Worm (Caenorhabditis elegans) whole organism, young adult: Measurements from ENCODE around the gene dhgd-1.

Source experiments
- F49E8.2 ChIP-seq: sonication (generic microtip); optimal IDR thresholded peaks from 3 replicates; lab custom pipeline; 2017; ENCODE audit warnings: missing genetic modification characterization, mild to moderate bottlenecking, missing compliant biosample characterization, antibody characterized with exemption, moderate library complexity; ENCODE audit not compliant: insufficient read depth
- F55B11.4 ChIP-seq: sonication (generic microtip); optimal IDR thresholded peaks from 2 replicates; lab custom pipeline; 2016; ENCODE audit warnings: missing compliant biosample characterization, missing genetic modification characterization, borderline replicate concordance; ENCODE audit not compliant: insufficient read depth
- K11D2.4 ChIP-seq: fragments of 200-800 bp; sonication (Bioruptor generic); IDR thresholded peaks from 2 replicates; pipeline ENCODE4 v1.3.6; 2022; ENCODE audit warnings: missing genetic modification reagents, missing genetic modification characterization, missing compliant biosample characterization
- Y79H2A.3 ChIP-seq: fragments of 200-800 bp; sonication (Bioruptor generic); conservative IDR thresholded peaks from 2 replicates; pipeline ENCODE4 v1.3.6; 2022; ENCODE audit warnings: missing genetic modification reagents, missing genetic modification characterization, missing compliant biosample characterization
- Y95B8A.8 ChIP-seq: fragments of 200-800 bp; sonication (Bioruptor generic); IDR thresholded peaks from 2 replicates; pipeline ENCODE4 v1.3.6; 2022; ENCODE audit warnings: missing genetic modification reagents, missing genetic modification characterization, missing compliant biosample characterization
- ZK185.1 ChIP-seq: sonication (generic microtip); optimal IDR thresholded peaks from 2 replicates; lab custom pipeline; 2016; ENCODE audit warnings: mild to moderate bottlenecking, missing genetic modification characterization, missing compliant biosample characterization; ENCODE audit not compliant: poor library complexity, severe bottlenecking
- atf-7 ChIP-seq: sonication (generic microtip); optimal IDR thresholded peaks from 2 replicates; lab custom pipeline; 2017; ENCODE audit warnings: mild to moderate bottlenecking, missing genetic modification characterization, missing compliant biosample characterization
- athp-1 ChIP-seq: sonication (generic microtip); optimal IDR thresholded peaks from 2 replicates; lab custom pipeline; 2017; ENCODE audit warnings: mild to moderate bottlenecking, missing genetic modification characterization, missing compliant biosample characterization
- attf-3 ChIP-seq: fragments of 200-800 bp; sonication (Bioruptor generic); conservative IDR thresholded peaks from 2 replicates; pipeline ENCODE4 v1.3.6; 2022; ENCODE audit warnings: missing genetic modification reagents, missing genetic modification characterization, missing compliant biosample characterization
- attf-5 ChIP-seq: fragments of 200-800 bp; sonication (Bioruptor generic); optimal IDR thresholded peaks from 2 replicates; lab custom pipeline; 2018; ENCODE audit warnings: mild to moderate bottlenecking, missing genetic modification characterization, missing compliant biosample characterization
- attf-6 ChIP-seq: fragments of 200-800 bp; sonication (Bioruptor generic); IDR thresholded peaks from 2 replicates; pipeline ENCODE4 v1.3.6; 2022; ENCODE audit warnings: missing genetic modification reagents, missing genetic modification characterization, missing compliant biosample characterization
- bed-1 ChIP-seq: fragments of 200-800 bp; sonication (Bioruptor generic); IDR thresholded peaks from 2 replicates; pipeline ENCODE4 v1.3.6; 2022; ENCODE audit warnings: missing genetic modification reagents, missing genetic modification characterization, missing compliant biosample characterization
- bed-2 ChIP-seq: fragments of 200-800 bp; sonication (Bioruptor generic); IDR thresholded peaks from 2 replicates; pipeline ENCODE4 v1.3.6; 2022; ENCODE audit warnings: missing genetic modification reagents, missing genetic modification characterization, missing compliant biosample characterization
- ceh-58 ChIP-seq: fragments of 200-800 bp; sonication (Bioruptor generic); IDR thresholded peaks from 2 replicates; pipeline ENCODE4 v1.3.6; 2022; ENCODE audit warnings: missing genetic modification characterization, missing compliant biosample characterization
- ceh-79 ChIP-seq: sonication (generic microtip); optimal IDR thresholded peaks from 2 replicates; lab custom pipeline; 2017; ENCODE audit warnings: mild to moderate bottlenecking, missing genetic modification characterization, missing compliant biosample characterization
- die-1 ChIP-seq: sonication (generic microtip); optimal IDR thresholded peaks from 2 replicates; lab custom pipeline; 2016; ENCODE audit warnings: missing genotype, mild to moderate bottlenecking, missing genetic modification characterization, missing compliant biosample characterization
- efl-1 ChIP-seq: fragments of 150-350 bp; optimal IDR thresholded peaks from 2 replicates; lab custom pipeline; 2014; ENCODE audit warnings: missing biosample characterization, missing genetic modification reagents, missing genetic modification characterization
- ets-4 ChIP-seq: fragments of 200-800 bp; sonication (Bioruptor generic); optimal IDR thresholded peaks from 2 replicates; lab custom pipeline; 2018; ENCODE audit warnings: mild to moderate bottlenecking, missing genetic modification characterization, missing compliant biosample characterization
- fkh-3 ChIP-seq: sonication (generic microtip); optimal IDR thresholded peaks from 2 replicates; lab custom pipeline; 2016; ENCODE audit warnings: mild to moderate bottlenecking, missing genetic modification characterization, missing compliant biosample characterization
- him-1 ChIP-seq: sonication (generic microtip); optimal IDR thresholded peaks from 2 replicates; lab custom pipeline; 2016; ENCODE audit warnings: missing genotype, missing genetic modification reagents, missing genetic modification characterization, missing compliant biosample characterization
- hsf-1 ChIP-seq: fragments of 200-800 bp; sonication (Bioruptor generic); IDR thresholded peaks from 2 replicates; pipeline ENCODE4 v1.3.6; 2022; ENCODE audit warnings: missing genetic modification reagents, missing genetic modification characterization, missing compliant biosample characterization
- lin-26 ChIP-seq: fragments of 200-800 bp; sonication (Bioruptor generic); IDR thresholded peaks from 2 replicates; pipeline ENCODE4 v1.3.6; 2022; ENCODE audit warnings: missing genetic modification reagents, missing genetic modification characterization, missing compliant biosample characterization
- lin-54 ChIP-seq: fragments of 200-800 bp; sonication (Bioruptor generic); optimal IDR thresholded peaks from 2 replicates; lab custom pipeline; 2018; ENCODE audit warnings: mild to moderate bottlenecking, missing genetic modification characterization, missing compliant biosample characterization
- lsy-27 ChIP-seq: sonication (generic microtip); optimal IDR thresholded peaks from 2 replicates; lab custom pipeline; 2017; ENCODE audit warnings: missing genetic modification characterization, mild to moderate bottlenecking, missing compliant biosample characterization, antibody characterized with exemption, missing genotype, borderline replicate concordance; ENCODE audit not compliant: insufficient read depth
- madf-3 ChIP-seq: fragments of 200-800 bp; sonication (Bioruptor generic); IDR thresholded peaks from 2 replicates; pipeline ENCODE4 v1.3.6; 2022; ENCODE audit warnings: missing genetic modification reagents, missing genetic modification characterization, missing compliant biosample characterization
- madf-6 ChIP-seq: fragments of 200-800 bp; sonication (Bioruptor generic); IDR thresholded peaks from 2 replicates; pipeline ENCODE4 v1.3.6; 2022; ENCODE audit warnings: missing genetic modification reagents, missing genetic modification characterization, missing compliant biosample characterization
- mxl-1 ChIP-seq: sonication (generic microtip); optimal IDR thresholded peaks from 2 replicates; lab custom pipeline; 2016; ENCODE audit warnings: missing genetic modification characterization, missing compliant biosample characterization
- nfya-1 ChIP-seq: sonication (generic microtip); optimal IDR thresholded peaks from 2 replicates; lab custom pipeline; 2017; ENCODE audit warnings: antibody characterized with exemption, missing compliant biosample characterization, missing genetic modification characterization, borderline replicate concordance; ENCODE audit not compliant: insufficient read depth
- nfyb-1 ChIP-seq: fragments of 200-800 bp; sonication (Bioruptor generic); IDR thresholded peaks from 2 replicates; pipeline ENCODE4 v1.3.6; 2022; ENCODE audit warnings: missing genetic modification reagents, missing genetic modification characterization, missing compliant biosample characterization
- nhr-120 ChIP-seq: fragments of 200-800 bp; sonication (Bioruptor generic); IDR thresholded peaks from 2 replicates; pipeline ENCODE4 v1.3.6; 2022; ENCODE audit warnings: missing genetic modification characterization, missing compliant biosample characterization
- nhr-179 ChIP-seq: sonication (generic microtip); optimal IDR thresholded peaks from 2 replicates; lab custom pipeline; 2016; ENCODE audit warnings: mild to moderate bottlenecking, missing genetic modification characterization, missing compliant biosample characterization
- snpc-1.1 ChIP-seq: sonication (generic microtip); optimal IDR thresholded peaks from 2 replicates; lab custom pipeline; 2017; ENCODE audit warnings: missing genetic modification characterization, mild to moderate bottlenecking, missing compliant biosample characterization, antibody characterized with exemption, moderate library complexity, missing genotype, missing genetic modification reagents; ENCODE audit not compliant: insufficient read depth
- sptf-2 ChIP-seq: fragments of 200-800 bp; sonication (Bioruptor generic); optimal IDR thresholded peaks from 2 replicates; lab custom pipeline; 2018; ENCODE audit warnings: mild to moderate bottlenecking, missing genetic modification characterization, missing compliant biosample characterization
- xnd-1 ChIP-seq: sonication (generic microtip); optimal IDR thresholded peaks from 2 replicates; lab custom pipeline; 2016; ENCODE audit warnings: missing genotype, missing genetic modification reagents, missing genetic modification characterization, missing compliant biosample characterization
- zfh-2 ChIP-seq: fragments of 200-800 bp; sonication (Bioruptor generic); conservative IDR thresholded peaks from 2 replicates; pipeline ENCODE4 v1.3.6; 2022; ENCODE audit warnings: missing genetic modification reagents, missing genetic modification characterization, missing compliant biosample characterization

Gene dhgd-1

ce11 chrII:11547254-11547687 lies 4.6 kb downstream of the dhgd-1 start, which contains the start of gene F54D5.7 (continued):
- TF ChIP-seq F49E8.2 (tag; lab: Kevin White, UChicago), result peak; percentile 52
- TF ChIP-seq Y79H2A.3 (GFP tag; lab: Robert Waterston, UW), result no peak
- TF ChIP-seq hsf-1 (GFP tag; lab: Robert Waterston, UW), result peak; percentile 74
- no peak for TF ChIP-seq nfya-1
- TF ChIP-seq sptf-2 (GFP tag; lab: Kevin White, UChicago), result no peak
- peak; percentile 50 for TF ChIP-seq die-1 (tag; lab: Kevin White, UChicago)
- TF ChIP-seq ZK185.1 (tag; lab: Kevin White, UChicago), result peak; percentile 44
- no peak for TF ChIP-seq F55B11.4 (tag; lab: Kevin White, UChicago)
- peak; percentile 75 for TF ChIP-seq athp-1 (tag; lab: Kevin White, UChicago)
- no peak for TF ChIP-seq bed-2 (GFP tag; lab: Robert Waterston, UW)
- no peak for TF ChIP-seq lsy-27 (tag; lab: Kevin White, UChicago)
- peak; percentile 59 for TF ChIP-seq atf-7
- peak; percentile 43; the same call in 1 of the 2 replicates for TF ChIP-seq attf-6 (GFP tag; lab: Robert Waterston, UW)
- TF ChIP-seq mxl-1, result peak; percentile 53
- no peak for TF ChIP-seq snpc-1.1 (tag; lab: Kevin White, UChicago)
- TF ChIP-seq madf-3 (GFP tag; lab: Robert Waterston, UW), result 0 out of 2 replicates have a peak, but pooled peaks have one; percentile 32
- TF ChIP-seq xnd-1 (tag; lab: Kevin White, UChicago), result no peak
- peak; percentile 75 for TF ChIP-seq attf-5
- no peak for TF ChIP-seq him-1 (tag; lab: Kevin White, UChicago)
- TF ChIP-seq fkh-3 (tag; lab: Kevin White, UChicago), result no peak
- TF ChIP-seq nhr-120, result no peak
- no peak for TF ChIP-seq efl-1 (GFP tag; lab: Kevin White, UChicago)
- TF ChIP-seq ceh-58 (GFP tag; lab: Robert Waterston, UW), result peak; percentile 20; the same call in 1 of the 2 replicates
- no peak for TF ChIP-seq ceh-79 (tag; lab: Kevin White, UChicago)
- no peak for TF ChIP-seq nhr-179 (tag; lab: Kevin White, UChicago)
- TF ChIP-seq ets-4 (GFP tag; lab: Kevin White, UChicago), result peak; percentile 96
- TF ChIP-seq bed-1 (GFP tag; lab: Robert Waterston, UW), result 0 out of 2 replicates have a peak, but pooled peaks have one; percentile 39
- peak; percentile 60; the same call in 1 of the 2 replicates for TF ChIP-seq K11D2.4
- peak; percentile 57 for TF ChIP-seq madf-6 (GFP tag; lab: Robert Waterston, UW)
- TF ChIP-seq attf-3 (GFP tag; lab: Robert Waterston, UW), result 0 out of 2 replicates have a peak, but pooled peaks have one; percentile 35

ce11 chrII:11545952-11546325 lies 5.9 kb downstream of the dhgd-1 start:
- TF ChIP-seq nfyb-1 (GFP tag; lab: Robert Waterston, UW), result peak; percentile 38; the same call in 1 of the 2 replicates
- no peak for TF ChIP-seq sptf-2 (GFP tag; lab: Kevin White, UChicago)
- TF ChIP-seq zfh-2 (GFP tag; lab: Robert Waterston, UW), result peak; percentile 64
- 0 out of 2 replicates have a peak, but pooled peaks have one; percentile 12 for TF ChIP-seq lin-26
- no peak for TF ChIP-seq Y95B8A.8
- no peak for TF ChIP-seq F49E8.2 (tag; lab: Kevin White, UChicago)
- TF ChIP-seq lin-54 (GFP tag; lab: Kevin White, UChicago), result peak; percentile 1
